ENCODE assay signal across 1 fruit fly cellular context in the genomic region with DNA sequence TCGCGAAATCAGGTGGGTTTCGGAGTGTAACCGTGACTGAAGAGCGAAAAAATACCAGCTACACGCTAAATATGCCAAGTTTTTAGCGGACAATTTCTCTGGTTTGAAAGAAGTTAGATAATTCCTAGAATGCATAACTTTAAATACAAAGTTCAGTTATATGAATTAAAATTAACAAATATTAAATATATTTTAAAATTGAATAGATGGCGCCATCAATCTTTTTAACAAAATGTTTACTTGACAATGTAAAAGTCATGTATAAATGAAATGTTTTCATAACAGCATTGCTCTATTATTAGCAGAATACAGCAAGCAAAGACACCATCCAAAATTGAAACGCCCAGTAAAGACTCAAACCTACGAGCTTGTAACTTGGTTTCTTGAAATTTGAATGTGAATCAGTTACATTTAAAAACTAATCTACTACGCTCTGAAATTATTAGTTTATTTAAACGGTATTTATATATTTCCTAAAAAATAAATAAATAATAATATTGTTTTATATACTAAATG.
TF ChIP-seq lines count a peak whose summit lies in the region.

A gene (minus strand): TSS at position 27 of the 516 bp plus-strand sequence.

TF ChIP-seq in whole organism, embryonic, 481 proteins besides CTCF, POLR2A, EP300 and RAD21 (continued from another document):
- TF ChIP-seq ac (GFP tag; optimal IDR thresholded peaks at IDR 0.05; lab: Kevin White, UChicago) (no peak), NfI (GFP tag; optimal IDR thresholded peaks at IDR 0.05; lab: Kevin White, UChicago) (no peak), ara (GFP tag; IDR thresholded peaks at IDR 0.05; lab: Robert Waterston, UW) (no peak), Myb (GFP tag; optimal IDR thresholded peaks at IDR 0.05; lab: Kevin White, UChicago) (peak; percentile 78), CG17359 (tag; optimal IDR thresholded peaks at IDR 0.05; lab: Kevin White, UChicago) (no peak), fru (optimal IDR thresholded peaks at IDR 0.05; lab: Kevin White, UChicago) (no peak), zen2 (GFP tag; IDR thresholded peaks at IDR 0.05; lab: Robert Waterston, UW; ENCODE audit: partially characterized antibody) (no peak), tll (GFP tag; optimal IDR thresholded peaks at IDR 0.05; lab: Kevin White, UChicago) (no peak), amos (GFP tag; IDR thresholded peaks at IDR 0.05; lab: Robert Waterston, UW; ENCODE audit: partially characterized antibody) (peak; percentile 55), insv (GFP tag; optimal IDR thresholded peaks at IDR 0.05; lab: Kevin White, UChicago) (no peak), CG18011 (GFP tag; optimal IDR thresholded peaks at IDR 0.05; lab: Kevin White, UChicago) (no peak), lov (optimal IDR thresholded peaks at IDR 0.05; lab: Kevin White, UChicago) (no peak), lov (GFP tag; IDR thresholded peaks at IDR 0.05; lab: Robert Waterston, UW) (no peak)
